Fruit fly (Drosophila melanogaster): ENCODE data around the gene AstA.

The AstA gene

DNA sequence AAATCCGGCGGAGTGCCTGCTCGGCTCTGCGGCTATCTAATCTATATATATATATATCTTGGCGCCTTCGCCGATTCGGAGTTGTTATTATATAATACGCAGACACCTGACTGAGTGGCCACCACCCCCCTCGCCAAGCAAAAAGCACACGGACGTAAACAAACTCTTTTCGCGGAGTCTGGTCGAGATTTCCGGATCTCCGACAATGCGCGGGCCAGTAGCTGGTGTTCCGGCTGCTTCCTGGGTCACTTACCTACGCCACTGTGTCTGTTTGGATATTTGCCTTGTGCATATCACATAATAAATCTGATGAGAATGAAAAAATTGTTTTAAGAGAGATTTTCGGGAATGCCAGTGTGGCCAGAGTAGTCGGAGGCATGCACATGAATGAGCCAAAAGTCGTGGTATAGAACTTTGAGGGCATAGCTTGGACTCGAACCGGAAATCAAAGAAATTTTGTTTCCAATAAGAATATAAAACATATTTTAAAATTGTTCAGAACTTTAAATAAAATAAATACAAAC lies 22.2 kb upstream of the AstA start, which contains the start of gene CG5805 (continued):
- TF ChIP-seq CG11902 (GFP tag; optimal IDR thresholded peaks at IDR 0.05), result peak; percentile 54
- peak; percentile 64 for TF ChIP-seq pdm3 (GFP tag; optimal IDR thresholded peaks at IDR 0.05)
- TF ChIP-seq CG31627 (GFP tag; optimal IDR thresholded peaks at IDR 0.05), result peak; percentile 65

DNA sequence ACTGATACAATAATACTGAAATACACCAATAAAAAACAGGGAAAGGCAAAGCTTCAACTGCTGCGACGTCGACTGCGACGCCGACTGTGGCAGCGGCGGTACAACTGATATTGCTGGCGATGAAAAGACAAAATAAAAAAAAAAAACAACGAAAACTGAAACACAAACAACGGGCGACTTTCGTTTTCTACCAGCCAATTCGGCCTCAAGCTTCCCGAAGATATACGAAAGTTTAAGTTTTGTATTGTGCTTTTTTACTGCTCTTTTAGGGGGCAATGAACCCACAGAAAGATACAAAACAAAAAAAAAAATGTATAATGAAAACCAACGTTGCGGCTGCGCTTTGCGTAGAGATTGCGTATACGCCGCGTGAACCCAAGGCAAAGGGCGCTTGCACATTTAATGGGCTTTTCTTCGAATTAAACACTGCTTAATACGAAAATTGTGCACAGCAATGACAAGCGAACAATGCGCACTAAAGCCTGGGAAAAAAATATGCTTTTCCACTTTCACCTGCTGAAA lies 13.4 kb upstream of the AstA start:
- TF ChIP-seq Met (GFP tag; optimal IDR thresholded peaks at IDR 0.05), result no peak
- peak; percentile 67 for TF ChIP-seq svp (GFP tag)
- TF ChIP-seq CG7368 (GFP tag; optimal IDR thresholded peaks at IDR 0.05), result no peak
- TF ChIP-seq Hr39 (GFP tag; optimal IDR thresholded peaks at IDR 0.05), result no peak
- TF ChIP-seq CG6808 (GFP tag; optimal IDR thresholded peaks at IDR 0.05), result no peak
- TF ChIP-seq Gug (GFP tag; IDR thresholded peaks at IDR 0.05), result no peak
- TF ChIP-seq OdsH (GFP tag; optimal IDR thresholded peaks at IDR 0.05), result no peak
- no peak for TF ChIP-seq topi (GFP tag; optimal IDR thresholded peaks at IDR 0.05)
- peak; percentile 35 for TF ChIP-seq Eip78C (GFP tag)
- TF ChIP-seq eg (GFP tag; IDR thresholded peaks at IDR 0.05), result peak; percentile 7; the same call in 1 of the 3 replicates
- TF ChIP-seq CG10669 (GFP tag; optimal IDR thresholded peaks at IDR 0.05), result no peak
- TF ChIP-seq CG31627 (GFP tag; optimal IDR thresholded peaks at IDR 0.05), result no peak
- TF ChIP-seq CG10631 (GFP tag; optimal IDR thresholded peaks at IDR 0.05), result no peak
- TF ChIP-seq CG15336 (GFP tag; IDR thresholded peaks at IDR 0.05), result no peak
- no peak for TF ChIP-seq Lpt (GFP tag; optimal IDR thresholded peaks at IDR 0.05)
- no peak for TF ChIP-seq Sox14 (GFP tag; optimal IDR thresholded peaks at IDR 0.05)
- no peak for TF ChIP-seq net (GFP tag; optimal IDR thresholded peaks at IDR 0.05)

DNA sequence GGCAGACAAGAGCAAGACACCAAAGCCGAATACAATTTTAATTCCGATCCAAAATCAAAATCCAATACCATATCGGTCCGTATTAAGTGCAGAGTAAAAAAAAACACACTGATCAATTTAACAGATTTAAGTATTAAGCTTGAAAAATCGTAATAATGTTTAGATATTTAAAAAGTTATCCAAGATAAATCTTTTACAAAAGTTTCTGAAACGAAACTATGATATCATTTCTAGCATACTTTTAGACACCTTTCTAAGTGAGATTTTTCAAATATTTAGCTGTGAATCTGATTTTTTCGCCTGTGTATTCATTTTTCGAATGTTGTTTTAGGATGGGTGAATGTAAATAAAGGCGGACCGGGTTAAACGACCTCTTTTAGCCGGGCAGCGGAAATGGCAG lies 12.2 kb upstream of the AstA start:
- TF ChIP-seq CG6163 (GFP tag; IDR thresholded peaks at IDR 0.05) (no peak), CG34406 (GFP tag; optimal IDR thresholded peaks at IDR 0.05) (no peak), CG3919 (GFP tag; optimal IDR thresholded peaks at IDR 0.05) (no peak), dsx (GFP tag; optimal IDR thresholded peaks at IDR 0.05; ENCODE audit: poor library complexity, severe bottlenecking) (no peak), Ets96B (tag; optimal IDR thresholded peaks at IDR 0.05) (no peak), Hr39 (GFP tag; optimal IDR thresholded peaks at IDR 0.05) (no peak), net (GFP tag; optimal IDR thresholded peaks at IDR 0.05) (peak; percentile 3), dac (GFP tag; optimal IDR thresholded peaks at IDR 0.05) (no peak), CG11294 (GFP tag; IDR thresholded peaks at IDR 0.05) (no peak), CG8632 (GFP tag; optimal IDR thresholded peaks at IDR 0.05) (no peak), Met (GFP tag; optimal IDR thresholded peaks at IDR 0.05) (no peak), Hr38 (GFP tag; optimal IDR thresholded peaks at IDR 0.05) (no peak), CG11762 (GFP tag; optimal IDR thresholded peaks at IDR 0.05; ENCODE audit: insufficient read depth) (no peak), CG3032 (tag; optimal IDR thresholded peaks at IDR 0.05) (no peak), CG6854 (GFP tag; optimal IDR thresholded peaks at IDR 0.05) (no peak), Ets21C (GFP tag; optimal IDR thresholded peaks at IDR 0.05) (no peak), CG31627 (GFP tag; optimal IDR thresholded peaks at IDR 0.05) (no peak), CG10669 (GFP tag; optimal IDR thresholded peaks at IDR 0.05) (no peak), Eip78C (GFP tag) (peak; percentile 80), fd59A (GFP tag; optimal IDR thresholded peaks at IDR 0.05) (no peak), cyc (GFP tag; optimal IDR thresholded peaks at IDR 0.05) (no peak), fkh (GFP tag; optimal IDR thresholded peaks at IDR 0.05) (no peak), CG4318 (GFP tag; optimal IDR thresholded peaks at IDR 0.05) (peak; percentile 70), ss (GFP tag; optimal IDR thresholded peaks at IDR 0.05) (no peak), Eip93F (GFP tag; optimal IDR thresholded peaks at IDR 0.05) (no peak), CG9139 (GFP tag; optimal IDR thresholded peaks at IDR 0.05) (no peak), Sox14 (GFP tag; optimal IDR thresholded peaks at IDR 0.05) (no peak), CG8319 (GFP tag; optimal IDR thresholded peaks at IDR 0.05) (no peak), OdsH (GFP tag; optimal IDR thresholded peaks at IDR 0.05) (peak; percentile 20), fd85E (GFP tag; optimal IDR thresholded peaks at IDR 0.05) (no peak), CG32006 (GFP tag; optimal IDR thresholded peaks at IDR 0.05) (peak; percentile 84), CG6276 (GFP tag; optimal IDR thresholded peaks at IDR 0.05) (no peak), esn (GFP tag; optimal IDR thresholded peaks at IDR 0.05) (no peak), CG11902 (GFP tag; optimal IDR thresholded peaks at IDR 0.05) (no peak), Gug (GFP tag; IDR thresholded peaks at IDR 0.05) (no peak), CG16779 (tag; optimal IDR thresholded peaks at IDR 0.05) (no peak), CG6808 (GFP tag; optimal IDR thresholded peaks at IDR 0.05) (no peak), CG6792 (GFP tag; optimal IDR thresholded peaks at IDR 0.05) (no peak), Eip75B (GFP tag; optimal IDR thresholded peaks at IDR 0.05) (no peak), topi (GFP tag; optimal IDR thresholded peaks at IDR 0.05) (no peak)
